1 fruit fly cellular context compared by ENCODE assay signal in genomic region chr3L:6159863-6160262, dm6.
TF ChIP-seq lines count a peak whose summit lies in the region.

No protein-coding gene starts in this region.

TF ChIP-seq in whole organism, embryonic, 481 proteins besides CTCF, POLR2A, EP300 and RAD21 (continued from another document):
- no peak for TF ChIP-seq CG8359 (GFP tag; optimal IDR thresholded peaks at IDR 0.05; lab: Kevin White, UChicago; ENCODE audit: borderline replicate concordance)
- TF ChIP-seq CG14050 (GFP tag; IDR thresholded peaks at IDR 0.05; lab: Robert Waterston, UW), result no peak
- TF ChIP-seq D (optimal IDR thresholded peaks at IDR 0.05; lab: Kevin White, UChicago), result no peak
- TF ChIP-seq D (GFP tag; optimal IDR thresholded peaks at IDR 0.05; lab: Kevin White, UChicago), result peak; percentile 0
- no peak for TF ChIP-seq CG4404 (GFP tag; IDR thresholded peaks at IDR 0.05; lab: Robert Waterston, UW)
- no peak for TF ChIP-seq exex (tag; optimal IDR thresholded peaks at IDR 0.05; lab: Kevin White, UChicago)
- TF ChIP-seq CG5953 (GFP tag; IDR thresholded peaks at IDR 0.05; lab: Robert Waterston, UW), result no peak
- no peak for TF ChIP-seq HLH54F (GFP tag; optimal IDR thresholded peaks at IDR 0.05; lab: Kevin White, UChicago)
- TF ChIP-seq ci (GFP tag; IDR thresholded peaks at IDR 0.05; lab: Robert Waterston, UW), result no peak
- TF ChIP-seq sens (GFP tag; lab: Kevin White, UChicago), result peak; percentile 55
- no peak for TF ChIP-seq NC2α (GFP tag; optimal IDR thresholded peaks at IDR 0.05; lab: Kevin White, UChicago)
- no peak for TF ChIP-seq HmgZ (tag; optimal IDR thresholded peaks at IDR 0.05; lab: Kevin White, UChicago)
- no peak for TF ChIP-seq Doc3 (GFP tag; IDR thresholded peaks at IDR 0.05; lab: Robert Waterston, UW; ENCODE audit: partially characterized antibody)
- TF ChIP-seq ttk (GFP tag; IDR thresholded peaks at IDR 0.05; lab: Robert Waterston, UW), result no peak
- no peak for TF ChIP-seq lilli (GFP tag; optimal IDR thresholded peaks at IDR 0.05; lab: Kevin White, UChicago)
- no peak for TF ChIP-seq CG13296 (GFP tag; optimal IDR thresholded peaks at IDR 0.05; lab: Kevin White, UChicago)
- TF ChIP-seq row (GFP tag; IDR thresholded peaks at IDR 0.05; lab: Robert Waterston, UW), result 0 out of 3 replicates have a peak, but pooled peaks have one; percentile 20
- TF ChIP-seq Awh (GFP tag; IDR thresholded peaks at IDR 0.05; lab: Robert Waterston, UW), result no peak
- TF ChIP-seq B-H1 (GFP tag; IDR thresholded peaks at IDR 0.05; lab: Robert Waterston, UW), result no peak
- TF ChIP-seq CG17186 (GFP tag; optimal IDR thresholded peaks at IDR 0.05; lab: Kevin White, UChicago), result no peak
- peak; percentile 47 for TF ChIP-seq CG12391 (tag; optimal IDR thresholded peaks at IDR 0.05; lab: Kevin White, UChicago)
- TF ChIP-seq CG18011 (GFP tag; optimal IDR thresholded peaks at IDR 0.05; lab: Kevin White, UChicago), result no peak
- no peak for TF ChIP-seq CG10462 (GFP tag; optimal IDR thresholded peaks at IDR 0.05; lab: Kevin White, UChicago)
- no peak for TF ChIP-seq z (GFP tag; IDR thresholded peaks at IDR 0.05; lab: Robert Waterston, UW)
- TF ChIP-seq Deaf1 (tag; optimal IDR thresholded peaks at IDR 0.05; lab: Kevin White, UChicago), result peak; percentile 1
- no peak for TF ChIP-seq Ets65A (GFP tag; lab: Kevin White, UChicago)
- TF ChIP-seq CG14710 (tag; optimal IDR thresholded peaks at IDR 0.05; lab: Kevin White, UChicago), result peak; percentile 58
- no peak for TF ChIP-seq CG7745 (tag; optimal IDR thresholded peaks at IDR 0.05; lab: Kevin White, UChicago)
- no peak for TF ChIP-seq CG12155 (GFP tag; optimal IDR thresholded peaks at IDR 0.05; lab: Kevin White, UChicago)
- peak; percentile 60 for TF ChIP-seq gem (tag; optimal IDR thresholded peaks at IDR 0.05; lab: Kevin White, UChicago)
- no peak for TF ChIP-seq pnt (GFP tag; optimal IDR thresholded peaks at IDR 0.05; lab: Kevin White, UChicago)
- TF ChIP-seq MBD-R2 (GFP tag; IDR thresholded peaks at IDR 0.05; lab: Robert Waterston, UW), result no peak
- peak; percentile 16 for TF ChIP-seq trem (tag; optimal IDR thresholded peaks at IDR 0.05; lab: Kevin White, UChicago)
- TF ChIP-seq trh (GFP tag; optimal IDR thresholded peaks at IDR 0.05; lab: Kevin White, UChicago), result no peak
- no peak for TF ChIP-seq tna (GFP tag; IDR thresholded peaks at IDR 0.05; lab: Robert Waterston, UW; ENCODE audit: partially characterized antibody)
- TF ChIP-seq hbn (GFP tag; IDR thresholded peaks at IDR 0.05; lab: Robert Waterston, UW; ENCODE audit: partially characterized antibody), result no peak
- TF ChIP-seq rib (GFP tag; IDR thresholded peaks at IDR 0.05; lab: Robert Waterston, UW), result no peak
- TF ChIP-seq shn (GFP tag; optimal IDR thresholded peaks at IDR 0.05; lab: Kevin White, UChicago), result no peak
- no peak for TF ChIP-seq hkb (optimal IDR thresholded peaks at IDR 0.05; lab: Kevin White, UChicago)
- no peak for TF ChIP-seq hkb (GFP tag; IDR thresholded peaks at IDR 0.05; lab: Robert Waterston, UW)
- no peak for TF ChIP-seq CG12769 (tag; optimal IDR thresholded peaks at IDR 0.05; lab: Kevin White, UChicago)
- TF ChIP-seq cwo (GFP tag; optimal IDR thresholded peaks at IDR 0.05; lab: Kevin White, UChicago), result no peak
- TF ChIP-seq CG4617 (GFP tag; optimal IDR thresholded peaks at IDR 0.05; lab: Kevin White, UChicago; ENCODE audit: borderline replicate concordance), result no peak
- peak; percentile 16 for TF ChIP-seq CG15696 (tag; optimal IDR thresholded peaks at IDR 0.05; lab: Kevin White, UChicago)
- no peak for TF ChIP-seq CG17612 (GFP tag; IDR thresholded peaks at IDR 0.05; lab: Robert Waterston, UW)
- no peak for TF ChIP-seq Nf-YB (GFP tag; optimal IDR thresholded peaks at IDR 0.05; lab: Kevin White, UChicago)
- no peak for TF ChIP-seq chm (GFP tag; IDR thresholded peaks at IDR 0.05; lab: Robert Waterston, UW)
- TF ChIP-seq CG1233 (GFP tag; optimal IDR thresholded peaks at IDR 0.05; lab: Kevin White, UChicago), result no peak
- TF ChIP-seq CG17385 (GFP tag; optimal IDR thresholded peaks at IDR 0.05; lab: Kevin White, UChicago), result no peak
- no peak for TF ChIP-seq mld (GFP tag; IDR thresholded peaks at IDR 0.05; lab: Robert Waterston, UW; ENCODE audit: partially characterized antibody)
- no peak for TF ChIP-seq CG11696 (GFP tag; IDR thresholded peaks at IDR 0.05; lab: Robert Waterston, UW)
- no peak for TF ChIP-seq stc (GFP tag; IDR thresholded peaks at IDR 0.05; lab: Robert Waterston, UW)
- TF ChIP-seq Xbp1 (GFP tag; optimal IDR thresholded peaks at IDR 0.05; lab: Kevin White, UChicago), result no peak
- TF ChIP-seq CG12299 (tag; optimal IDR thresholded peaks at IDR 0.05; lab: Kevin White, UChicago), result no peak
- no peak for TF ChIP-seq Scr (GFP tag; IDR thresholded peaks at IDR 0.05; lab: Robert Waterston, UW; ENCODE audit: partially characterized antibody)
- TF ChIP-seq CG32767 (GFP tag; IDR thresholded peaks at IDR 0.05; lab: Robert Waterston, UW), result no peak
- TF ChIP-seq Jarid2 (GFP tag; optimal IDR thresholded peaks at IDR 0.05; lab: Kevin White, UChicago), result no peak
- no peak for TF ChIP-seq vvl (GFP tag; IDR thresholded peaks at IDR 0.05; lab: Robert Waterston, UW)
- peak; percentile 2 for TF ChIP-seq CG17359 (tag; optimal IDR thresholded peaks at IDR 0.05; lab: Kevin White, UChicago)
- TF ChIP-seq gcm2 (GFP tag; optimal IDR thresholded peaks at IDR 0.05; lab: Kevin White, UChicago), result no peak
- no peak for TF ChIP-seq vfl (GFP tag; optimal IDR thresholded peaks at IDR 0.05; lab: Kevin White, UChicago)
- TF ChIP-seq CG16813 (GFP tag; IDR thresholded peaks at IDR 0.05; lab: Robert Waterston, UW; ENCODE audit: partially characterized antibody), result no peak
- TF ChIP-seq Ssrp (tag; optimal IDR thresholded peaks at IDR 0.05; lab: Kevin White, UChicago), result peak; percentile 33
- TF ChIP-seq CG9215 (GFP tag; IDR thresholded peaks at IDR 0.05; lab: Robert Waterston, UW), result no peak
- TF ChIP-seq NfI (GFP tag; optimal IDR thresholded peaks at IDR 0.05; lab: Kevin White, UChicago), result no peak
- TF ChIP-seq bigmax (GFP tag; optimal IDR thresholded peaks at IDR 0.05; lab: Kevin White, UChicago), result no peak
- peak; percentile 40 for TF ChIP-seq Blimp-1 (GFP tag; optimal IDR thresholded peaks at IDR 0.05; lab: Kevin White, UChicago)
- TF ChIP-seq Gsc (GFP tag; IDR thresholded peaks at IDR 0.05; lab: Robert Waterston, UW), result no peak
- no peak for TF ChIP-seq br (optimal IDR thresholded peaks at IDR 0.05; lab: Kevin White, UChicago)
- TF ChIP-seq eyg (GFP tag; optimal IDR thresholded peaks at IDR 0.05; lab: Kevin White, UChicago), result no peak
- no peak for TF ChIP-seq CG14860 (GFP tag; IDR thresholded peaks at IDR 0.05; lab: Robert Waterston, UW; ENCODE audit: partially characterized antibody)
- TF ChIP-seq tio (GFP tag; optimal IDR thresholded peaks at IDR 0.05; lab: Kevin White, UChicago), result no peak
- TF ChIP-seq tx (GFP tag; optimal IDR thresholded peaks at IDR 0.05; lab: Kevin White, UChicago), result no peak
- no peak for TF ChIP-seq ara (GFP tag; IDR thresholded peaks at IDR 0.05; lab: Robert Waterston, UW)
- TF ChIP-seq Kr (GFP tag; optimal IDR thresholded peaks at IDR 0.05; lab: Kevin White, UChicago), result no peak
- TF ChIP-seq Sox100B (GFP tag; optimal IDR thresholded peaks at IDR 0.05; lab: Kevin White, UChicago), result peak; percentile 42
- TF ChIP-seq Adf1 (GFP tag; IDR thresholded peaks at IDR 0.05; lab: Robert Waterston, UW), result no peak
- peak; percentile 72; the same call in 2 of the 3 replicates for TF ChIP-seq CG17361 (GFP tag; IDR thresholded peaks at IDR 0.05; lab: Robert Waterston, UW)
- no peak for TF ChIP-seq sd (tag; optimal IDR thresholded peaks at IDR 0.05; lab: Kevin White, UChicago)
- no peak for TF ChIP-seq slou (GFP tag; optimal IDR thresholded peaks at IDR 0.05; lab: Kevin White, UChicago)
- TF ChIP-seq CG31441 (GFP tag; IDR thresholded peaks at IDR 0.05; lab: Robert Waterston, UW), result peak; percentile 59
- TF ChIP-seq mam (GFP tag; optimal IDR thresholded peaks at IDR 0.05; lab: Kevin White, UChicago), result no peak
- no peak for TF ChIP-seq al (GFP tag; IDR thresholded peaks at IDR 0.05; lab: Robert Waterston, UW)
- TF ChIP-seq cato (GFP tag; optimal IDR thresholded peaks at IDR 0.05; lab: Kevin White, UChicago; ENCODE audit: borderline replicate concordance), result no peak
- peak; percentile 35 for TF ChIP-seq CG8924 (tag; optimal IDR thresholded peaks at IDR 0.05; lab: Kevin White, UChicago)
- TF ChIP-seq CG7963 (GFP tag; IDR thresholded peaks at IDR 0.05; lab: Robert Waterston, UW; ENCODE audit: partially characterized antibody), result no peak
- no peak for TF ChIP-seq nau (GFP tag; optimal IDR thresholded peaks at IDR 0.05; lab: Kevin White, UChicago)
- no peak for TF ChIP-seq CG6765 (GFP tag; optimal IDR thresholded peaks at IDR 0.05; lab: Kevin White, UChicago)
- TF ChIP-seq CG14014 (GFP tag; IDR thresholded peaks at IDR 0.05; lab: Robert Waterston, UW), result no peak
- no peak for TF ChIP-seq CG31224 (GFP tag; IDR thresholded peaks at IDR 0.05; lab: Robert Waterston, UW)
- no peak for TF ChIP-seq Hr51 (GFP tag; optimal IDR thresholded peaks at IDR 0.05; lab: Kevin White, UChicago)
- no peak for TF ChIP-seq ind (GFP tag; optimal IDR thresholded peaks at IDR 0.05; lab: Kevin White, UChicago)
- no peak for TF ChIP-seq Pdp1 (GFP tag; optimal IDR thresholded peaks at IDR 0.05; lab: Kevin White, UChicago)
- TF ChIP-seq CG1529 (GFP tag; optimal IDR thresholded peaks at IDR 0.05; lab: Kevin White, UChicago), result no peak
- 0 out of 2 replicates have a peak, but pooled peaks have one; percentile 5 for TF ChIP-seq CG6689 (GFP tag; IDR thresholded peaks at IDR 0.05; lab: Robert Waterston, UW)
- TF ChIP-seq grau (tag; optimal IDR thresholded peaks at IDR 0.05; lab: Kevin White, UChicago), result peak; percentile 23
- no peak for TF ChIP-seq esg (GFP tag; conservative IDR thresholded peaks at IDR 0.05; lab: Robert Waterston, UW)
- peak; percentile 1 for TF ChIP-seq CG30403 (GFP tag; optimal IDR thresholded peaks at IDR 0.05; lab: Kevin White, UChicago)
- TF ChIP-seq Ets97D (GFP tag; optimal IDR thresholded peaks at IDR 0.05; lab: Kevin White, UChicago), result no peak
- peak; percentile 26; the same call in 1 of the 2 replicates for TF ChIP-seq Xrp1 (GFP tag; IDR thresholded peaks at IDR 0.05; lab: Robert Waterston, UW)
- peak; percentile 43 for TF ChIP-seq CG7556 (GFP tag; optimal IDR thresholded peaks at IDR 0.05; lab: Kevin White, UChicago)
- no peak for TF ChIP-seq Meics (GFP tag; optimal IDR thresholded peaks at IDR 0.05; lab: Kevin White, UChicago)
- no peak for TF ChIP-seq Asciz (GFP tag; optimal IDR thresholded peaks at IDR 0.05; lab: Kevin White, UChicago)
- TF ChIP-seq ewg (GFP tag; optimal IDR thresholded peaks at IDR 0.05; lab: Kevin White, UChicago), result no peak
- no peak for TF ChIP-seq ranshi (GFP tag; IDR thresholded peaks at IDR 0.05; lab: Robert Waterston, UW)
- TF ChIP-seq CG2712 (tag; optimal IDR thresholded peaks at IDR 0.05; lab: Kevin White, UChicago), result peak; percentile 65
- no peak for TF ChIP-seq Hr39 (optimal IDR thresholded peaks at IDR 0.05; lab: Kevin White, UChicago)
- peak; percentile 1 for TF ChIP-seq fd96Cb (tag; optimal IDR thresholded peaks at IDR 0.05; lab: Kevin White, UChicago)
- TF ChIP-seq luna (GFP tag; optimal IDR thresholded peaks at IDR 0.05; lab: Kevin White, UChicago), result no peak
- peak; percentile 26 for TF ChIP-seq CoRest (tag; optimal IDR thresholded peaks at IDR 0.05; lab: Kevin White, UChicago)
- TF ChIP-seq sima (GFP tag; optimal IDR thresholded peaks at IDR 0.05; lab: Kevin White, UChicago), result no peak
- TF ChIP-seq CG1832 (GFP tag; optimal IDR thresholded peaks at IDR 0.05; lab: Kevin White, UChicago), result no peak
- TF ChIP-seq CG10979 (tag; optimal IDR thresholded peaks at IDR 0.05; lab: Kevin White, UChicago), result peak; percentile 68
- no peak for TF ChIP-seq CG4854 (GFP tag; optimal IDR thresholded peaks at IDR 0.05; lab: Kevin White, UChicago)
- no peak for TF ChIP-seq CG12659 (GFP tag; optimal IDR thresholded peaks at IDR 0.05; lab: Kevin White, UChicago)
- no peak for TF ChIP-seq CG8478 (optimal IDR thresholded peaks at IDR 0.05; lab: Kevin White, UChicago)
- no peak for TF ChIP-seq ems (GFP tag; optimal IDR thresholded peaks at IDR 0.05; lab: Kevin White, UChicago)
- TF ChIP-seq CG5180 (GFP tag; optimal IDR thresholded peaks at IDR 0.05; lab: Kevin White, UChicago), result no peak
- no peak for TF ChIP-seq Sry-δ (GFP tag; optimal IDR thresholded peaks at IDR 0.05; lab: Kevin White, UChicago)
- no peak for TF ChIP-seq MESR4 (GFP tag; optimal IDR thresholded peaks at IDR 0.05; lab: Kevin White, UChicago)
- TF ChIP-seq CG8089 (GFP tag; optimal IDR thresholded peaks at IDR 0.05; lab: Kevin White, UChicago), result no peak
- TF ChIP-seq Six4 (GFP tag; optimal IDR thresholded peaks at IDR 0.05; lab: Kevin White, UChicago), result no peak
- TF ChIP-seq BEAF-32 (GFP tag; optimal IDR thresholded peaks at IDR 0.05; lab: Kevin White, UChicago), result no peak
- TF ChIP-seq C15 (GFP tag; IDR thresholded peaks at IDR 0.05; lab: Robert Waterston, UW), result no peak
- TF ChIP-seq YL-1 (GFP tag; optimal IDR thresholded peaks at IDR 0.05; lab: Kevin White, UChicago), result no peak
- TF ChIP-seq p53 (GFP tag; optimal IDR thresholded peaks at IDR 0.05; lab: Kevin White, UChicago), result no peak
- no peak for TF ChIP-seq dpn (GFP tag; optimal IDR thresholded peaks at IDR 0.05; lab: Kevin White, UChicago)
- TF ChIP-seq CG4424 (GFP tag; optimal IDR thresholded peaks at IDR 0.05; lab: Kevin White, UChicago), result peak; percentile 7
- no peak for TF ChIP-seq CG30431 (GFP tag; optimal IDR thresholded peaks at IDR 0.05; lab: Kevin White, UChicago)
- peak; percentile 35 for TF ChIP-seq D19A (tag; optimal IDR thresholded peaks at IDR 0.05; lab: Kevin White, UChicago)
- TF ChIP-seq CG10267 (tag; optimal IDR thresholded peaks at IDR 0.05; lab: Kevin White, UChicago), result peak; percentile 43
- peak; percentile 9 for TF ChIP-seq CG8388 (GFP tag; optimal IDR thresholded peaks at IDR 0.05; lab: Kevin White, UChicago)
- TF ChIP-seq CG10959 (GFP tag; IDR thresholded peaks at IDR 0.05; lab: Robert Waterston, UW), result no peak
- no peak for TF ChIP-seq CG10565 (GFP tag; optimal IDR thresholded peaks at IDR 0.05; lab: Kevin White, UChicago)
- TF ChIP-seq wdn (GFP tag; IDR thresholded peaks at IDR 0.05; lab: Robert Waterston, UW), result no peak
